Worm (Caenorhabditis elegans) whole organism, mixed stage, embryonic: ENCODE measurements around the gene Y116A8C.24.

Experiments used
- blmp-1 ChIP-seq: fragments of 150-350 bp; optimal IDR thresholded peaks from 2 replicates; lab custom pipeline; 2014; ENCODE audit warnings: missing biosample characterization, missing genetic modification characterization
- drap-1 ChIP-seq: fragments of 200-800 bp; sonication (Bioruptor generic); optimal IDR thresholded peaks from 3 replicates; lab custom pipeline; 2018; ENCODE audit warnings: mild to moderate bottlenecking, missing genetic modification characterization, missing compliant biosample characterization
- lin-13 ChIP-seq: fragments of 150-350 bp; optimal IDR thresholded peaks from 2 replicates; lab custom pipeline; 2014; ENCODE audit warnings: missing biosample characterization, missing genetic modification characterization
- pha-4 ChIP-seq: fragments of 150-350 bp; optimal IDR thresholded peaks from 2 replicates; lab custom pipeline; 2018; ENCODE audit warnings: missing biosample characterization, missing genetic modification reagents, missing genetic modification characterization
- snpc-4 ChIP-seq: fragments of 150-350 bp; optimal IDR thresholded peaks from 2 replicates; lab custom pipeline; 2014; ENCODE audit warnings: missing biosample characterization, missing genetic modification characterization
- tbx-8 ChIP-seq: fragments of 200-800 bp; sonication (Bioruptor generic); optimal IDR thresholded peaks from 2 replicates; lab custom pipeline; 2018; ENCODE audit warnings: mild to moderate bottlenecking, missing genetic modification characterization, moderate library complexity, missing compliant biosample characterization
- unc-39 ChIP-seq: fragments of 150-350 bp; optimal IDR thresholded peaks from 2 replicates; lab custom pipeline; 2014; ENCODE audit warnings: missing biosample characterization, missing genetic modification characterization

DNA sequence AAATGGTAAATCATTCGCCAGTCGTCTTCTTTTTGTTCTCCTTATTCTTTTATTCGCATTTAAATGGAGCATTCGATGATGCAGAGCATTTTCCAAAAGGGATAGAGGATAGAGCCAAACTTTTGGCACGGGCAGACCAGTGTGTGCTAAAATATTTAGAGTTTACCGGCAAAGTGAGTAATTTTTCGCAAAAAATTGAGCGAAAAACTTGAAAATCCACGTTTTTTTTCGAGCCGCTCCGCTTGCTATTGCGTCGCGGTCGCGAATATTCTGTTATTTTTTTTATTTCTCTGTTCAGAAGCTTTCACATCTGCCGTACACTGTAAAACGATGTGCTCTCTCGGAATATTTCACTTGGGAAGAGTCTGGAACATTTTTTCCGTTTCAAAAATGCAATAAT is 18.2 kb upstream of the Y116A8C.24 start, which contains the start of gene Y116A8C.43:
- TF ChIP-seq unc-39 (tag; lab: Kevin White, UChicago) (no peak), tbx-8 (GFP tag; lab: Kevin White, UChicago) (no peak), drap-1 (GFP tag; lab: Kevin White, UChicago) (no peak), snpc-4 (tag; lab: Kevin White, UChicago) (no peak), pha-4 (tag; lab: Kevin White, UChicago) (no peak), blmp-1 (tag; lab: Kevin White, UChicago) (no peak), lin-13 (no peak)
